Worm (Caenorhabditis elegans) whole organism, L1 larva: Measurements from ENCODE around the gene eri-9.

Experiments used
- C04F5.9 ChIP-seq: sonication (generic microtip); optimal IDR thresholded peaks from 2 replicates; lab custom pipeline; 2016; ENCODE audit warnings: missing genetic modification characterization, missing compliant biosample characterization
- C34B4.2 ChIP-seq: sonication (generic microtip); optimal IDR thresholded peaks from 2 replicates; lab custom pipeline; 2017; ENCODE audit warnings: mild to moderate bottlenecking, missing genetic modification characterization, missing compliant biosample characterization
- F16B12.6 ChIP-seq: fragments of 150-350 bp; optimal IDR thresholded peaks from 2 replicates; lab custom pipeline; 2014; ENCODE audit warnings: missing biosample characterization, missing genetic modification characterization
- aly-2 ChIP-seq: fragments of 150-350 bp; optimal IDR thresholded peaks from 2 replicates; lab custom pipeline; 2014; ENCODE audit warnings: missing biosample characterization, missing genetic modification characterization
- blmp-1 ChIP-seq: fragments of 150-350 bp; optimal IDR thresholded peaks from 2 replicates; lab custom pipeline; 2014; ENCODE audit warnings: missing biosample characterization, missing genetic modification characterization
- ceh-63 ChIP-seq: fragments of 200-800 bp; sonication (Bioruptor generic); optimal IDR thresholded peaks from 2 replicates; lab custom pipeline; 2018; ENCODE audit warnings: mild to moderate bottlenecking, missing genetic modification characterization, missing compliant biosample characterization
- ceh-82 ChIP-seq, 3 experiments: fragments of 150-350 bp in 1 of 3; sonication (generic microtip) in 2 of 3; optimal IDR thresholded peaks; 2 replicates each; lab custom pipeline; 2014 to 2017; ENCODE audit warnings: missing biosample characterization in 3 of 3, missing genetic modification characterization in 3 of 3
- ceh-88 ChIP-seq: fragments of 200-800 bp; sonication (Bioruptor generic); IDR thresholded peaks from 2 replicates; pipeline ENCODE4 v1.3.6; 2022; ENCODE audit warnings: missing genetic modification characterization, missing compliant biosample characterization
- dpl-1 ChIP-seq, 3 experiments: fragments of 150-350 bp in 2 of 3; sonication (generic microtip) in 1 of 3; optimal IDR thresholded peaks; 2 replicates each; lab custom pipeline; 2014 to 2017; ENCODE audit warnings: missing biosample characterization in 3 of 3, missing genetic modification characterization in 3 of 3, missing genetic modification reagents in 3 of 3
- efl-1 ChIP-seq, 4 experiments: fragments of 150-350 bp; optimal IDR thresholded peaks in 3 of 4; peaks in 1 of 4; 1 replicate in 1 of 4; 2 replicates in 3 of 4; lab custom pipeline; 2014; ENCODE audit warnings: missing biosample characterization in 2 of 4, missing genetic modification characterization in 2 of 4, missing genetic modification reagents in 2 of 4
- fkh-10 ChIP-seq: sonication (generic microtip); optimal IDR thresholded peaks from 2 replicates; lab custom pipeline; 2017; ENCODE audit warnings: missing biosample characterization, missing genetic modification reagents, missing genetic modification characterization
- fkh-8 ChIP-seq: sonication (generic microtip); optimal IDR thresholded peaks from 2 replicates; lab custom pipeline; 2016; ENCODE audit warnings: mild to moderate bottlenecking, missing genetic modification characterization, missing compliant biosample characterization
- hlh-17 ChIP-seq: fragments of 200-800 bp; sonication (Bioruptor generic); optimal IDR thresholded peaks from 2 replicates; lab custom pipeline; 2018; ENCODE audit warnings: missing genetic modification characterization, mild to moderate bottlenecking, missing compliant biosample characterization, moderate library complexity, borderline replicate concordance
- hlh-4 ChIP-seq: sonication (generic microtip); optimal IDR thresholded peaks from 2 replicates; lab custom pipeline; 2016; ENCODE audit warnings: mild to moderate bottlenecking, missing genetic modification characterization, missing compliant biosample characterization
- hpl-2 ChIP-seq: fragments of 150-350 bp; optimal IDR thresholded peaks from 2 replicates; lab custom pipeline; 2014; ENCODE audit warnings: missing biosample characterization, missing genetic modification reagents, missing genetic modification characterization
- irx-1 ChIP-seq: sonication (generic microtip); optimal IDR thresholded peaks from 2 replicates; lab custom pipeline; 2016; ENCODE audit warnings: missing genetic modification characterization, missing compliant biosample characterization
- isw-1 ChIP-seq: fragments of 200-800 bp; sonication (Bioruptor generic); IDR thresholded peaks from 2 replicates; pipeline ENCODE4 v1.3.6; 2022; ENCODE audit warnings: missing genetic modification characterization, missing compliant biosample characterization
- lin-14 ChIP-seq: fragments of 200-800 bp; sonication (Bioruptor generic); optimal IDR thresholded peaks from 2 replicates; lab custom pipeline; 2018; ENCODE audit warnings: mild to moderate bottlenecking, missing genetic modification characterization, moderate library complexity, missing compliant biosample characterization
- lin-35 ChIP-seq, 2 experiments: fragments of 150-350 bp; optimal IDR thresholded peaks; 2 replicates each; lab custom pipeline; 2014; ENCODE audit warnings: missing biosample characterization in 2 of 2, missing genetic modification characterization in 2 of 2, missing genetic modification reagents in 2 of 2
- lir-3 ChIP-seq: sonication (generic microtip); optimal IDR thresholded peaks from 2 replicates; lab custom pipeline; 2016; ENCODE audit warnings: mild to moderate bottlenecking, missing genetic modification characterization, moderate library complexity, missing compliant biosample characterization; ENCODE audit not compliant: poor library complexity
- lsy-2 ChIP-seq, 2 experiments: fragments of 150-350 bp; optimal IDR thresholded peaks; 2 replicates each; lab custom pipeline; 2014; ENCODE audit warnings: missing biosample characterization in 2 of 2, missing genetic modification characterization in 2 of 2
- mdl-1 ChIP-seq, 2 experiments: fragments of 150-350 bp; optimal IDR thresholded peaks; 2 replicates each; lab custom pipeline; 2014 to 2017; ENCODE audit warnings: missing biosample characterization in 2 of 2, missing genetic modification characterization in 2 of 2, inconsistent platforms in 1 of 2
- mep-1 ChIP-seq: fragments of 150-350 bp; optimal IDR thresholded peaks from 2 replicates; lab custom pipeline; 2014; ENCODE audit warnings: missing biosample characterization, missing genetic modification characterization
- nhr-20 ChIP-seq: sonication (generic microtip); optimal IDR thresholded peaks from 2 replicates; lab custom pipeline; 2016; ENCODE audit warnings: mild to moderate bottlenecking, missing genetic modification characterization, missing compliant biosample characterization
- nhr-47 ChIP-seq: sonication (generic microtip); optimal IDR thresholded peaks from 2 replicates; lab custom pipeline; 2016; ENCODE audit warnings: mild to moderate bottlenecking, missing genetic modification characterization, moderate library complexity, missing compliant biosample characterization
- nhr-71 ChIP-seq: sonication (generic microtip); optimal IDR thresholded peaks from 2 replicates; lab custom pipeline; 2016; ENCODE audit warnings: mild to moderate bottlenecking, missing genetic modification characterization, moderate library complexity, missing compliant biosample characterization
- nhr-90 ChIP-seq: sonication (generic microtip); optimal IDR thresholded peaks from 2 replicates; lab custom pipeline; 2016; ENCODE audit warnings: mild to moderate bottlenecking, missing genetic modification characterization, missing compliant biosample characterization; ENCODE audit not compliant: poor library complexity
- rnt-1 ChIP-seq: sonication (generic microtip); optimal IDR thresholded peaks from 2 replicates; lab custom pipeline; 2016; ENCODE audit warnings: mild to moderate bottlenecking, missing genetic modification characterization, moderate library complexity, missing compliant biosample characterization
- snpc-4 ChIP-seq: fragments of 150-350 bp; optimal IDR thresholded peaks from 2 replicates; lab custom pipeline; 2014; ENCODE audit warnings: missing biosample characterization, missing genetic modification characterization
- snu-23 ChIP-seq: sonication (generic microtip); optimal IDR thresholded peaks from 2 replicates; lab custom pipeline; 2016; ENCODE audit warnings: missing genetic modification characterization, missing compliant biosample characterization
- swsn-7 ChIP-seq: sonication (generic microtip); optimal IDR thresholded peaks from 2 replicates; lab custom pipeline; 2016; ENCODE audit warnings: missing genetic modification characterization, missing compliant biosample characterization
- tbx-2 ChIP-seq: sonication (generic microtip); optimal IDR thresholded peaks from 2 replicates; lab custom pipeline; 2016; ENCODE audit warnings: missing genetic modification characterization, missing compliant biosample characterization
- tlp-1 ChIP-seq: fragments of 150-350 bp; optimal IDR thresholded peaks from 2 replicates; lab custom pipeline; 2014; ENCODE audit warnings: missing biosample characterization, missing genetic modification characterization
- unc-130 ChIP-seq: fragments of 150-350 bp; optimal IDR thresholded peaks from 2 replicates; lab custom pipeline; 2017; ENCODE audit warnings: missing biosample characterization, missing genetic modification characterization, inconsistent platforms
- unc-30 ChIP-seq: sonication (generic microtip); optimal IDR thresholded peaks from 2 replicates; lab custom pipeline; 2017; ENCODE audit warnings: missing biosample characterization, missing genetic modification characterization
- unc-86 ChIP-seq: sonication (generic microtip); optimal IDR thresholded peaks from 2 replicates; lab custom pipeline; 2016; ENCODE audit warnings: missing genetic modification characterization, missing compliant biosample characterization
- xbp-1 ChIP-seq: sonication (generic microtip); optimal IDR thresholded peaks from 2 replicates; lab custom pipeline; 2016; ENCODE audit warnings: missing genetic modification characterization, missing compliant biosample characterization
- zip-4 ChIP-seq: fragments of 200-800 bp; sonication (Bioruptor generic); optimal IDR thresholded peaks from 2 replicates; lab custom pipeline; 2018; ENCODE audit warnings: mild to moderate bottlenecking, missing genetic modification characterization, moderate library complexity, missing compliant biosample characterization
- ztf-11 ChIP-seq, 2 experiments: sonication (generic microtip); optimal IDR thresholded peaks; 2 replicates each; lab custom pipeline; 2016 to 2017; ENCODE audit warnings: missing genetic modification characterization in 2 of 2, missing biosample characterization in 1 of 2, missing compliant biosample characterization in 1 of 2

Gene eri-9

DNA sequence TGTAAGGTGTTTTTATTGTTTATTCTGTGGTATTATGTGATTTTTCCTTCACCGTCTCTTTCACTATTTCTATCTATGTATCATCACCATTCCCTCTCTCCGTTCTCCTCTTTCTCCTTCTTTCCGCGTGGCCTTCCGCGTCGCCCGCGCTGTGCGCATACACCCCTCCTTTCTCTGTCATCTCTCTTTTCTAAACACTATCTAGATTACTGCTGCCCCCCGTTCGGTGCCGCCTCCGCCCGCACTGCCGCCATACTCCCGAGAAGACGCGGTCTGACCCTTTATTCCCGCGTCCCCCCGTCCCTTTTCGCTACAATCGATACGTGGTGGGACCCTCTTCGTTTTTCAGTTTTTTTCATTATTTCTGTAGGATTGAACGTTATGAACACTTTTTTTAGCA lies 16.4 kb downstream of the eri-9 start:
- TF ChIP-seq lin-35 (GFP tag; optimal IDR thresholded peaks at IDR 0.05; lab: Kevin White, UChicago) (no peak), fkh-10 (no peak), nhr-20 (tag; lab: Kevin White, UChicago) (no peak), ceh-63 (GFP tag; lab: Kevin White, UChicago) (no peak), blmp-1 (tag; lab: Kevin White, UChicago) (peak; percentile 12), tbx-2 (tag; lab: Kevin White, UChicago) (no peak)

ce11 chrIII:4950345-4950744 lies 18.1 kb downstream of the eri-9 start:
- TF ChIP-seq lsy-2 (tag; optimal IDR thresholded peaks at IDR 0.05; lab: Kevin White, UChicago) (peak; percentile 25 to 57), aly-2 (tag; lab: Kevin White, UChicago) (no peak), xbp-1 (peak; percentile 16), rnt-1 (tag; lab: Kevin White, UChicago) (peak; percentile 41), mdl-1 (tag; optimal IDR thresholded peaks at IDR 0.05; lab: Kevin White, UChicago) (peak in 1 of 2 experiments; percentile 19), unc-130 (tag; lab: Kevin White, UChicago) (no peak), ztf-11 (tag; optimal IDR thresholded peaks at IDR 0.05; lab: Kevin White, UChicago) (no peak), swsn-7 (tag; lab: Kevin White, UChicago) (peak; percentile 44), fkh-8 (peak; percentile 77), snu-23 (peak; percentile 57), unc-30 (no peak), snpc-4 (tag; lab: Kevin White, UChicago) (peak; percentile 15), hlh-17 (GFP tag; lab: Kevin White, UChicago) (no peak), C04F5.9 (tag; lab: Kevin White, UChicago) (no peak), unc-86 (tag; lab: Kevin White, UChicago) (peak; percentile 49), tbx-2 (tag; lab: Kevin White, UChicago) (peak; percentile 32), lin-14 (GFP tag; lab: Kevin White, UChicago) (peak; percentile 89), ceh-82 (tag; optimal IDR thresholded peaks at IDR 0.05; lab: Kevin White, UChicago) (peak in 2 of 3 experiments; percentile 22 to 47), mep-1 (tag; lab: Kevin White, UChicago) (peak; percentile 43), isw-1 (GFP tag; lab: Robert Waterston, UW) (peak; percentile 29), nhr-47 (tag; lab: Kevin White, UChicago) (peak; percentile 47), nhr-20 (tag; lab: Kevin White, UChicago) (peak; percentile 27), fkh-10 (peak; percentile 1), lin-35 (GFP tag; optimal IDR thresholded peaks at IDR 0.05; lab: Kevin White, UChicago) (peak; percentile 36 to 56), ceh-88 (no peak), dpl-1 (GFP tag; optimal IDR thresholded peaks at IDR 0.05; lab: Kevin White, UChicago) (peak; percentile 5 to 34 (median 31)), efl-1 (optimal IDR thresholded peaks at IDR 0.05; lab: Kevin White, UChicago) (peak; percentile 40 to 48), efl-1 (GFP tag; optimal IDR thresholded peaks at IDR 0.05 in 1 of 2; lab: Kevin White, UChicago) (peak in 1 of 2 experiments; percentile 31), irx-1 (tag; lab: Kevin White, UChicago) (no peak), F16B12.6 (tag; lab: Kevin White, UChicago) (no peak), nhr-71 (tag; lab: Kevin White, UChicago) (peak; percentile 63)

- TF ChIP-seq zip-4 (GFP tag; lab: Kevin White, UChicago) (no peak), irx-1 (tag; lab: Kevin White, UChicago) (no peak), hlh-4 (tag; lab: Kevin White, UChicago) (no peak), lin-14 (GFP tag; lab: Kevin White, UChicago) (no peak), ztf-11 (tag; optimal IDR thresholded peaks at IDR 0.05; lab: Kevin White, UChicago) (no peak), efl-1 (optimal IDR thresholded peaks at IDR 0.05; lab: Kevin White, UChicago) (no peak), efl-1 (GFP tag; optimal IDR thresholded peaks at IDR 0.05 in 1 of 2; lab: Kevin White, UChicago) (no peak), blmp-1 (tag; lab: Kevin White, UChicago) (no peak), nhr-90 (tag; lab: Kevin White, UChicago) (no peak), hpl-2 (GFP tag; lab: Kevin White, UChicago) (no peak), tlp-1 (tag; lab: Kevin White, UChicago) (no peak), lir-3 (tag; lab: Kevin White, UChicago) (no peak), rnt-1 (tag; lab: Kevin White, UChicago) (no peak), C34B4.2 (tag; lab: Kevin White, UChicago) (no peak), nhr-20 (tag; lab: Kevin White, UChicago) (no peak)
Measured at ce11 chrIII:4951210-4951609, 19.0 kb downstream of the eri-9 start.
